Worm (Caenorhabditis elegans): Measurements from ENCODE around the gene C17H11.6.

C17H11.6 gene

ce11 chrX:8247088-8247487 lies 43.5 kb upstream of the C17H11.6 start:
- TF ChIP-seq aha-1 (tag) (peak; percentile 67), ztf-11 (tag; optimal IDR thresholded peaks at IDR 0.05) (no peak), lin-1 (GFP tag; IDR thresholded peaks at IDR 0.05) (no peak), snpc-4 (tag; optimal IDR thresholded peaks at IDR 0.05) (no peak), unc-62 (GFP tag; optimal IDR thresholded peaks at IDR 0.05 in 1 of 2) (peak in 1 of 2 experiments; percentile 70), unc-62 (tag; optimal IDR thresholded peaks at IDR 0.05) (no peak), pqm-1 (tag; optimal IDR thresholded peaks at IDR 0.05) (no peak), nhr-28 (tag; optimal IDR thresholded peaks at IDR 0.05) (peak; percentile 53)

- TF ChIP-seq unc-39 (tag; optimal IDR thresholded peaks at IDR 0.05) (no peak), pqm-1 (tag; optimal IDR thresholded peaks at IDR 0.05) (peak; percentile 38), nhr-28 (tag; optimal IDR thresholded peaks at IDR 0.05) (peak; percentile 43), daf-16 (GFP tag; optimal IDR thresholded peaks at IDR 0.05) (no peak), daf-16 (tag; optimal IDR thresholded peaks at IDR 0.05) (peak; percentile 75), Y75B8A.6 (GFP tag; IDR thresholded peaks at IDR 0.05) (no peak), zip-11 (GFP tag; IDR thresholded peaks at IDR 0.05) (no peak), dmd-6 (GFP tag; IDR thresholded peaks at IDR 0.05) (peak; percentile 67), dve-1 (tag; optimal IDR thresholded peaks at IDR 0.05; ENCODE audit: insufficient read depth) (peak; percentile 68), nhr-77 (tag; optimal IDR thresholded peaks at IDR 0.05) (peak; percentile 36), hlh-11 (tag; optimal IDR thresholded peaks at IDR 0.05) (peak; percentile 23), php-3 (GFP tag; IDR thresholded peaks at IDR 0.05) (peak; percentile 21; the same call in 1 of the 2 replicates)
Observed at ce11 chrX:8246126-8246525, 42.5 kb upstream of the C17H11.6 start, which contains the start of gene kqt-2. Gene kqt-2, minus strand, starts transcription at chrX:8246369.

ce11 chrX:8243116-8243515 lies 39.5 kb upstream of the C17H11.6 start:
- TF ChIP-seq nhr-77 (tag; optimal IDR thresholded peaks at IDR 0.05): peak; percentile 67
- no peak for TF ChIP-seq R02D3.7 (tag; optimal IDR thresholded peaks at IDR 0.05)
- TF ChIP-seq ceh-82 (tag; optimal IDR thresholded peaks at IDR 0.05): no peak
- TF ChIP-seq fos-1 (tag; optimal IDR thresholded peaks at IDR 0.05): no peak
- no peak for TF ChIP-seq snpc-1.2 (GFP tag; IDR thresholded peaks at IDR 0.05)
- no peak for TF ChIP-seq Y75B8A.6 (GFP tag; IDR thresholded peaks at IDR 0.05)
- no peak for TF ChIP-seq nhr-6 (tag; optimal IDR thresholded peaks at IDR 0.05)
- no peak for TF ChIP-seq nhr-25 (tag; optimal IDR thresholded peaks at IDR 0.05; ENCODE audit: borderline replicate concordance, insufficient read depth)
- TF ChIP-seq ZK337.2 (GFP tag; IDR thresholded peaks at IDR 0.05): no peak
- TF ChIP-seq lsy-2 (tag; optimal IDR thresholded peaks at IDR 0.05): peak in 1 of 2 experiments; percentile 40
- no peak for TF ChIP-seq daf-8 (GFP tag; IDR thresholded peaks at IDR 0.05)
- no peak for TF ChIP-seq attf-4 (tag; optimal IDR thresholded peaks at IDR 0.05)
- no peak for TF ChIP-seq ceh-62 (tag; optimal IDR thresholded peaks at IDR 0.05)
- TF ChIP-seq dpl-1 (GFP tag; optimal IDR thresholded peaks at IDR 0.05): no peak
- no peak for TF ChIP-seq set-16 (GFP tag; IDR thresholded peaks at IDR 0.05)
- peak; percentile 50 for TF ChIP-seq nhr-102 (tag; optimal IDR thresholded peaks at IDR 0.05)
- TF ChIP-seq D1046.2 (GFP tag; IDR thresholded peaks at IDR 0.05): no peak
- no peak for TF ChIP-seq nhr-11 (tag; optimal IDR thresholded peaks at IDR 0.05)
- TF ChIP-seq madf-9 (GFP tag; conservative IDR thresholded peaks at IDR 0.05): 0 out of 2 replicates have a peak, but pooled peaks have one; percentile 19
- TF ChIP-seq rbr-2 (tag; optimal IDR thresholded peaks at IDR 0.05): no peak
- no peak for TF ChIP-seq Y105C5A.15 (GFP tag; IDR thresholded peaks at IDR 0.05)
- no peak for TF ChIP-seq zip-2 (tag; optimal IDR thresholded peaks at IDR 0.05)
- no peak for TF ChIP-seq mxl-2 (GFP tag; conservative IDR thresholded peaks at IDR 0.05)
- no peak for TF ChIP-seq lir-3 (tag; optimal IDR thresholded peaks at IDR 0.05)
- TF ChIP-seq hmg-1.1 (GFP tag; IDR thresholded peaks at IDR 0.05): no peak
- TF ChIP-seq Y48G9A.11 (GFP tag; IDR thresholded peaks at IDR 0.05): no peak
- peak; percentile 22 for TF ChIP-seq mes-2 (tag; optimal IDR thresholded peaks at IDR 0.05; ENCODE audit: poor library complexity, severe bottlenecking)
- no peak for TF ChIP-seq daf-12 (tag; optimal IDR thresholded peaks at IDR 0.05)
- TF ChIP-seq F49E8.2 (tag; optimal IDR thresholded peaks at IDR 0.05; ENCODE audit: borderline replicate concordance): no peak
- no peak for TF ChIP-seq ceh-28 (tag; optimal IDR thresholded peaks at IDR 0.05)
- TF ChIP-seq mdl-1 (tag; optimal IDR thresholded peaks at IDR 0.05): peak; percentile 34 to 86
- TF ChIP-seq aly-2 (tag; optimal IDR thresholded peaks at IDR 0.05): no peak
- no peak for TF ChIP-seq nhr-111 (GFP tag; optimal IDR thresholded peaks at IDR 0.05)
- TF ChIP-seq unc-130 (GFP tag; optimal IDR thresholded peaks at IDR 0.05): no peak
